Worm (Caenorhabditis elegans): ENCODE data around the gene chpf-1.

- TF ChIP-seq W03F9.2 (tag; optimal IDR thresholded peaks at IDR 0.05), result no peak
- no peak for TF ChIP-seq dao-5 (tag; optimal IDR thresholded peaks at IDR 0.05)
Observed at ce11 chrV:10222007-10222406, 18.7 kb upstream of the chpf-1 start, which contains the start of gene C12D8.20.
